Fruit fly (Drosophila melanogaster): Measurements from ENCODE around the gene MFS18.

MFS18 gene

DNA sequence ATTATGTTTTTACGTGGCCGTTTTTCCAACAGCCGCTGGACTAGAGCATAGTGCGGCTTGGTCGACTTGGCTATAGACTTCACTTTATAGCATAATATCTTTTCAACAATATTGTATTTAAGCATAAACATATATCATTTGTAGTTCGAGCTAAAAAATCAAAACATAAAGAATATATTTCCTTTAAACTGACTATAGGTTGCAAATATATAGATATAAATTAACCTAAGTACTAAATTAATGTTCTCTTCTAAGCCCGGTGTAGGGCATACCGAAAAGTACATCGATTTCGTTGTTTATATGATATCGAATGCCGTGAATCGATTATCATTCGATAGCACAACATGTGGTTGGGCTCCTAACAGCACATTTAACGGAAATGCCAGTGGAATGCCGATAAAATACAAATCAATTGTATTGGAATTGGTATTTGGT, at the start of gene MFS18:
MFS18 (minus strand) TSS at position 54 of the 435 bp plus-strand sequence.
- peak; percentile 89 for TF ChIP-seq CG17801 (GFP tag; optimal IDR thresholded peaks at IDR 0.05; ENCODE audit: partially characterized antibody)

dm6 chr2L:4477978-4478377, 29.5 kb upstream of the MFS18 start:
- TF ChIP-seq CG17801 (GFP tag; optimal IDR thresholded peaks at IDR 0.05; ENCODE audit: partially characterized antibody): no peak

dm6 chr2L:4476672-4477273, 28.3 kb upstream of the MFS18 start, which contains the start of gene ine:
ine (minus strand) TSS chr2L:4477022.
- TF ChIP-seq CG17801 (GFP tag; optimal IDR thresholded peaks at IDR 0.05; ENCODE audit: partially characterized antibody): no peak

- TF ChIP-seq CG17801 (GFP tag; optimal IDR thresholded peaks at IDR 0.05; ENCODE audit: partially characterized antibody): no peak
These were observed 27.0 kb upstream of the MFS18 start for dm6 chr2L:4475422-4475821.

DNA sequence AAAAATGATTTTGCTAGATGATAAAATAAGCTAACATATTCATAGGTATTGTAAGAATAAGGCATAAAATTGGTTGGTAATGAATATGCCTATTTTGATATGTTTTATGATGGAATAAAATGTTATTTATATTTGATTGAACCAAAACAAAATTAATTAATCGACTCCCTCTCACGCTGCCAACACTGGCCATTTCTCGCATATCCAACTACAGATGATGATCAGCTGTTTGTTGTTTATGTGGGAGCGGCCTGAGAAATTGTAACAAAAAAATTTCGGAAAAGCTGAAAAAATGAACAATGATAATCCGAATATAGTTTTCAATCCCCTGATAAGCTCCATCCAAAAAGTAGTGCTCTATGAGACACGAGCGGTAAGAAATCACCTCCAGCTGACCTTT, 16.5 kb upstream of the MFS18 start, which contains the start of gene FIG4:
FIG4 (plus strand) TSS at position 229 of the 400 bp plus-strand sequence.
- TF ChIP-seq CG17801 (GFP tag; optimal IDR thresholded peaks at IDR 0.05; ENCODE audit: partially characterized antibody): peak; percentile 12

DNA sequence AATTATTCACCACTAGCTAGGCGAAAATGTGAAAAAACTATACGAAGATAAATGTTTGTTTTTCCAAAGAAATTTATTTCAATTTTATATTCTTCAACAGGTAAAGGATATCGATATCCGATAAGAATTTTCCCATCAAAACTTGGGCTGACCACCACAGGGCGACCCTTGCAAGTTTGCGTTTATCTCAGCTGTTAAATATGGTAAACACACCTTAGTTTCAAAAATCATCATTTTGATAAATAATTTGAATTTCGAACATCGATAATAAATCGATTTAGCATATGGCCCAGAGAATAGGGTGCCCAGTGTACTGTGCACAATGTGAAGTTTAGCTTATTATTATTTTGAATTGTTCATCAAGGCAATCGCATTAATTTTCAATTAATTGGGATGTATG, 14.9 kb upstream of the MFS18 start, which contains the start of the genes CG15443 and Paris:
CG15443 (minus strand) TSS at position 125 of the 400 bp plus-strand sequence.
Paris (plus strand) TSS at position 289 of the 400 bp plus-strand sequence.
- TF ChIP-seq CG17801 (GFP tag; optimal IDR thresholded peaks at IDR 0.05; ENCODE audit: partially characterized antibody): no peak

DNA sequence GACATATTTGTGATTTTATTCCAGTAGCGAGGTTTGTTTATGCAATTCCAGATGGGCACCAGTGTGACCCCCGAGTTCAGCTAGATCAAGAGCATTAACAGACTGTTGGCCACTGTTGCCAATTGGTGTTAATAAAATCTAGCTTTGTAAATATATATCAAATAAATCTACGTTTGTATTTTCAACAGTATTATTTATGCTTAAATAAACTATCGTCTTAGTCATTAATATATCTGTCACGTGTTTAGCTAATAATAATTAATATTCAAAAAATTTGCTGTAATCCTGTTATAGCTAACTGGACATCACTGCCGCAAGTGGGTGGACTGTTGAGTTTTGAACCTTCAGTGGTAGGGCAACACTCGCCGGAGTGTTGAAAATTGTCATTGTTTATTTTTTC, 11.1 kb upstream of the MFS18 start, which contains the start of the genes mRpL27 and CG15435:
mRpL27 (minus strand) TSS at position 96 of the 400 bp plus-strand sequence.
CG15435 (plus strand) TSS at position 187 of the 400 bp plus-strand sequence.
- no peak for TF ChIP-seq CG17801 (GFP tag; optimal IDR thresholded peaks at IDR 0.05; ENCODE audit: partially characterized antibody)

- peak; percentile 61 for TF ChIP-seq CG17801 (GFP tag; optimal IDR thresholded peaks at IDR 0.05; ENCODE audit: partially characterized antibody)
These were observed 10.0 kb upstream of the MFS18 start, which contains the start of gene RpL27A for dm6 chr2L:4458119-4459056. RpL27A (minus strand) TSS chr2L:4458364.

- peak; percentile 26 for TF ChIP-seq CG17801 (GFP tag; optimal IDR thresholded peaks at IDR 0.05; ENCODE audit: partially characterized antibody)
These were observed 8.1 kb upstream of the MFS18 start, which contains the start of gene Gs1l for dm6 chr2L:4456539-4456994. Gs1l (minus strand) TSS chr2L:4456807.

dm6 chr2L:4454009-4454689, 5.7 kb upstream of the MFS18 start, which contains the start of the genes Secp43 and ND-B8:
Secp43 (minus strand) TSS chr2L:4454453.
ND-B8 (plus strand) TSS chr2L:4454626.
- TF ChIP-seq CG17801 (GFP tag; optimal IDR thresholded peaks at IDR 0.05; ENCODE audit: partially characterized antibody): no peak

DNA sequence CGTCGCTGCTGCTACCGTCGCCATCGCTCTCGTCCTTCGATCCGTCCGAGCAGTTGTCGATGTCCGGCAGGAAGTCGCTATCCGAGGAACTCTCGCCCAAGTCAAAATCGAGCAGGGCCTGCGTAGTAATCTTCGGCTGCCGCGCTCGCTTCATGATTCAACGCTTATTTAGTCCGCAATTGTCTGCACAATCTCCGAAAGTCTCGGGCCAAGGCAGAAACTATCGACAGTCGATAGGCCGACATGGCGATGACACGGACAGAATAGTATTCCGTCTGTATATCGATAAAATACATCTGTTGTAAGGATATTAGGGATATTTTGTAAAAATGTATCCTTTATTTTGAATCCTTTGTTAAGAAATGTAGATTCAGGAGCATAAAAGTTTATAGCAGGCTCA, 4.4 kb upstream of the MFS18 start, which contains the start of gene CG15439:
CG15439 (minus strand) TSS at position 241 of the 400 bp plus-strand sequence.
- no peak for TF ChIP-seq CG17801 (GFP tag; optimal IDR thresholded peaks at IDR 0.05; ENCODE audit: partially characterized antibody)

- TF ChIP-seq CG17801 (GFP tag; optimal IDR thresholded peaks at IDR 0.05; ENCODE audit: partially characterized antibody): peak; percentile 3
These were observed 4.0 kb downstream of the MFS18 start, which contains the start of the genes morgue and Elp3 for dm6 chr2L:4444457-4444856. morgue (minus strand) TSS chr2L:4444680. Elp3 (plus strand) TSS chr2L:4444732.

DNA sequence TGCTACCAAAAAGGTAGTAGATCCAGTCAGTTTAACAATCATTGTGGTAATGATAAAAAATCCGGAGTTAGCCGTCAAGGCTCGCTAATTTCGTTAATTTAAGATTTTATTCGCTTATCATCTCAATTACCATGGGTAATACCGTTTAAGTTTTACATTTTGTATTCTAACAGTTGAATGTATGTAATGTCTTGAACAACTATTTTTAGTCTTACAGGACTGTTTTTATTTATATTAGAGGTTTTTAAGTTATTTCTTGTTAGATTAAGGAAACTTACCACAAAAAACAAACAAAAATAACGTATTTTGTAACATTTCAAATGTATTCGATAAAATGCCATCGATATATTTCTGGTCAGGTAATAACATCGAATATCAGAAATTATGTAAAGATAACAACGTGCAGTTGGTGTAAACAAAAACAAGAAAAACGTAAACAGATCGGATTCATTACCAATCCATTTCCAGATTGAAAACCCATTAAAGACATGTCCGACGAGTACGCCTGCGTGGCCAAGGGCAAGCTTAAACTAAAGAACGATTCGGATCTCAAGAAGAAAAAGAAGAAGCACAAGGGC, 6.3 kb downstream of the MFS18 start, which contains the start of the genes Sfp24F and CG15432:
Sfp24F (minus strand) TSS at position 51 of the 578 bp plus-strand sequence.
CG15432 (plus strand) TSS at position 311 of the 578 bp plus-strand sequence.
- TF ChIP-seq CG17801 (GFP tag; optimal IDR thresholded peaks at IDR 0.05; ENCODE audit: partially characterized antibody): peak; percentile 14
